Worm (Caenorhabditis elegans) whole organism, L1 larva: ENCODE results near the gene str-165.
A peak's percentile ranks its signal among the peaks of the same experiment; 100 is the strongest.

Experiments
- F16B12.6 ChIP-seq: fragments of 150-350 bp; optimal IDR thresholded peaks from 2 replicates; lab custom pipeline; 2014; ENCODE audit warnings: missing biosample characterization, missing genetic modification characterization
- Y116A8C.19 ChIP-seq: sonication (generic microtip); optimal IDR thresholded peaks from 2 replicates; lab custom pipeline; 2016; ENCODE audit warnings: missing compliant biosample characterization, missing genetic modification characterization, borderline replicate concordance
- aha-1 ChIP-seq: fragments of 150-350 bp; optimal IDR thresholded peaks from 2 replicates; lab custom pipeline; 2014; ENCODE audit warnings: missing biosample characterization, missing genetic modification characterization
- aly-2 ChIP-seq: fragments of 150-350 bp; optimal IDR thresholded peaks from 2 replicates; lab custom pipeline; 2014; ENCODE audit warnings: missing biosample characterization, missing genetic modification characterization
- ama-1 ChIP-seq: fragments of 150-350 bp; optimal IDR thresholded peaks from 2 replicates; lab custom pipeline; 2014
- blmp-1 ChIP-seq: fragments of 150-350 bp; optimal IDR thresholded peaks from 2 replicates; lab custom pipeline; 2014; ENCODE audit warnings: missing biosample characterization, missing genetic modification characterization
- ceh-90 ChIP-seq: sonication (generic microtip); optimal IDR thresholded peaks from 2 replicates; lab custom pipeline; 2016; ENCODE audit warnings: missing genetic modification characterization, missing compliant biosample characterization
- ces-1 ChIP-seq: fragments of 150-350 bp; optimal IDR thresholded peaks from 2 replicates; lab custom pipeline; 2014; ENCODE audit warnings: missing biosample characterization, missing genetic modification reagents, missing genetic modification characterization
- dsc-1 ChIP-seq: sonication (generic microtip); optimal IDR thresholded peaks from 2 replicates; lab custom pipeline; 2016; ENCODE audit warnings: mild to moderate bottlenecking, missing genetic modification characterization, missing compliant biosample characterization
- efl-1 ChIP-seq, 4 experiments: fragments of 150-350 bp; optimal IDR thresholded peaks in 3 of 4; peaks in 1 of 4; 1 replicate in 1 of 4; 2 replicates in 3 of 4; lab custom pipeline; 2014; ENCODE audit warnings: missing biosample characterization in 2 of 4, missing genetic modification characterization in 2 of 4, missing genetic modification reagents in 2 of 4
- efl-3 ChIP-seq: fragments of 200-800 bp; sonication (Bioruptor generic); optimal IDR thresholded peaks from 2 replicates; lab custom pipeline; 2018; ENCODE audit warnings: mild to moderate bottlenecking, missing genetic modification characterization, missing compliant biosample characterization
- egl-27 ChIP-seq, 2 experiments: fragments of 150-350 bp in 1 of 2; sonication (generic microtip); optimal IDR thresholded peaks; 3 replicates each; lab custom pipeline; 2017 to 2018; ENCODE audit warnings: missing biosample characterization in 2 of 2, missing genetic modification characterization in 2 of 2, missing genetic modification reagents in 2 of 2
- ets-5 ChIP-seq: fragments of 200-800 bp; sonication (Bioruptor generic); IDR thresholded peaks from 2 replicates; pipeline ENCODE4 v1.3.6; 2022; ENCODE audit warnings: missing genetic modification characterization, missing compliant biosample characterization
- fkh-10 ChIP-seq: sonication (generic microtip); optimal IDR thresholded peaks from 2 replicates; lab custom pipeline; 2017; ENCODE audit warnings: missing biosample characterization, missing genetic modification reagents, missing genetic modification characterization
- fkh-4 ChIP-seq: sonication (generic microtip); optimal IDR thresholded peaks from 2 replicates; lab custom pipeline; 2016; ENCODE audit warnings: missing compliant biosample characterization, missing genetic modification characterization, borderline replicate concordance
- fkh-8 ChIP-seq: sonication (generic microtip); optimal IDR thresholded peaks from 2 replicates; lab custom pipeline; 2016; ENCODE audit warnings: mild to moderate bottlenecking, missing genetic modification characterization, missing compliant biosample characterization
- fos-1 ChIP-seq: fragments of 150-350 bp; optimal IDR thresholded peaks from 2 replicates; lab custom pipeline; 2014; ENCODE audit warnings: missing biosample characterization, missing genetic modification characterization
- jun-1 ChIP-seq: fragments of 150-350 bp; optimal IDR thresholded peaks from 2 replicates; lab custom pipeline; 2014; ENCODE audit warnings: missing biosample characterization, missing genetic modification reagents, missing genetic modification characterization
- lin-13 ChIP-seq: fragments of 150-350 bp; optimal IDR thresholded peaks from 2 replicates; lab custom pipeline; 2014; ENCODE audit warnings: missing biosample characterization, missing genetic modification reagents, missing genetic modification characterization
- lin-14 ChIP-seq: fragments of 200-800 bp; sonication (Bioruptor generic); optimal IDR thresholded peaks from 2 replicates; lab custom pipeline; 2018; ENCODE audit warnings: mild to moderate bottlenecking, missing genetic modification characterization, moderate library complexity, missing compliant biosample characterization
- lin-35 ChIP-seq, 2 experiments: fragments of 150-350 bp; optimal IDR thresholded peaks; 2 replicates each; lab custom pipeline; 2014; ENCODE audit warnings: missing biosample characterization in 2 of 2, missing genetic modification characterization in 2 of 2, missing genetic modification reagents in 2 of 2
- lin-39 ChIP-seq: fragments of 150-350 bp; optimal IDR thresholded peaks from 2 replicates; lab custom pipeline; 2014; ENCODE audit warnings: missing biosample characterization, missing genetic modification reagents, missing genetic modification characterization
- lsy-2 ChIP-seq, 2 experiments: fragments of 150-350 bp; optimal IDR thresholded peaks; 2 replicates each; lab custom pipeline; 2014; ENCODE audit warnings: missing biosample characterization in 2 of 2, missing genetic modification characterization in 2 of 2
- mef-2 ChIP-seq: fragments of 150-350 bp; optimal IDR thresholded peaks from 2 replicates; lab custom pipeline; 2014; ENCODE audit warnings: missing biosample characterization, missing genetic modification characterization
- mep-1 ChIP-seq: fragments of 150-350 bp; optimal IDR thresholded peaks from 2 replicates; lab custom pipeline; 2014; ENCODE audit warnings: missing biosample characterization, missing genetic modification characterization
- nhr-12 ChIP-seq: sonication (generic microtip); optimal IDR thresholded peaks from 2 replicates; lab custom pipeline; 2017; ENCODE audit warnings: missing biosample characterization, missing genetic modification characterization
- nhr-19 ChIP-seq: fragments of 200-800 bp; sonication (Bioruptor generic); conservative IDR thresholded peaks from 2 replicates; pipeline ENCODE4 v1.3.6; 2022; ENCODE audit warnings: missing genetic modification characterization, missing compliant biosample characterization
- nhr-20 ChIP-seq: sonication (generic microtip); optimal IDR thresholded peaks from 2 replicates; lab custom pipeline; 2016; ENCODE audit warnings: mild to moderate bottlenecking, missing genetic modification characterization, missing compliant biosample characterization
- nhr-237 ChIP-seq: fragments of 150-350 bp; optimal IDR thresholded peaks from 2 replicates; lab custom pipeline; 2014; ENCODE audit warnings: missing biosample characterization, missing genetic modification characterization
- nhr-47 ChIP-seq: sonication (generic microtip); optimal IDR thresholded peaks from 2 replicates; lab custom pipeline; 2016; ENCODE audit warnings: mild to moderate bottlenecking, missing genetic modification characterization, moderate library complexity, missing compliant biosample characterization
- nhr-71 ChIP-seq: sonication (generic microtip); optimal IDR thresholded peaks from 2 replicates; lab custom pipeline; 2016; ENCODE audit warnings: mild to moderate bottlenecking, missing genetic modification characterization, moderate library complexity, missing compliant biosample characterization
- nhr-85 ChIP-seq: sonication (generic microtip); peaks from one replicate; lab custom pipeline; 2016; ENCODE audit warnings: missing genetic modification characterization, inconsistent platforms, missing compliant biosample characterization
- pax-3 ChIP-seq: fragments of 200-800 bp; sonication (Bioruptor generic); optimal IDR thresholded peaks from 2 replicates; lab custom pipeline; 2018; ENCODE audit warnings: mild to moderate bottlenecking, missing genetic modification characterization, moderate library complexity, missing compliant biosample characterization
- pqm-1 ChIP-seq: sonication (generic microtip); optimal IDR thresholded peaks from 3 replicates; lab custom pipeline; 2017; ENCODE audit warnings: missing biosample characterization, missing genetic modification characterization
- rnt-1 ChIP-seq: sonication (generic microtip); optimal IDR thresholded peaks from 2 replicates; lab custom pipeline; 2016; ENCODE audit warnings: mild to moderate bottlenecking, missing genetic modification characterization, moderate library complexity, missing compliant biosample characterization
- skn-1 ChIP-seq: fragments of 150-350 bp; optimal IDR thresholded peaks from 2 replicates; lab custom pipeline; 2014; ENCODE audit warnings: missing biosample characterization, missing genetic modification characterization
- snpc-4 ChIP-seq: fragments of 150-350 bp; optimal IDR thresholded peaks from 2 replicates; lab custom pipeline; 2014; ENCODE audit warnings: missing biosample characterization, missing genetic modification characterization
- snu-23 ChIP-seq: sonication (generic microtip); optimal IDR thresholded peaks from 2 replicates; lab custom pipeline; 2016; ENCODE audit warnings: missing genetic modification characterization, missing compliant biosample characterization
- sptf-1 ChIP-seq: fragments of 150-350 bp; optimal IDR thresholded peaks from 2 replicates; lab custom pipeline; 2014; ENCODE audit warnings: missing biosample characterization, missing genetic modification characterization
- tlp-1 ChIP-seq: fragments of 150-350 bp; optimal IDR thresholded peaks from 2 replicates; lab custom pipeline; 2014; ENCODE audit warnings: missing biosample characterization, missing genetic modification characterization
- unc-30 ChIP-seq: sonication (generic microtip); optimal IDR thresholded peaks from 2 replicates; lab custom pipeline; 2017; ENCODE audit warnings: missing biosample characterization, missing genetic modification characterization
- unc-62 ChIP-seq: fragments of 150-350 bp; optimal IDR thresholded peaks from 2 replicates; lab custom pipeline; 2014; ENCODE audit warnings: missing biosample characterization, missing genetic modification reagents, missing genetic modification characterization
- unc-98 ChIP-seq: fragments of 200-800 bp; sonication (Bioruptor generic); IDR thresholded peaks from 2 replicates; pipeline ENCODE4 v1.3.6; 2022; ENCODE audit warnings: missing genetic modification characterization, missing compliant biosample characterization
- vab-15 ChIP-seq: sonication (generic microtip); optimal IDR thresholded peaks from 2 replicates; lab custom pipeline; 2017; ENCODE audit warnings: missing genotype, mild to moderate bottlenecking, missing genetic modification characterization, missing compliant biosample characterization
- ztf-11 ChIP-seq, 2 experiments: sonication (generic microtip); optimal IDR thresholded peaks; 2 replicates each; lab custom pipeline; 2016 to 2017; ENCODE audit warnings: missing genetic modification characterization in 2 of 2, missing biosample characterization in 1 of 2, missing compliant biosample characterization in 1 of 2
- ztf-4 ChIP-seq: fragments of 150-350 bp; optimal IDR thresholded peaks from 2 replicates; lab custom pipeline; 2014; ENCODE audit warnings: missing biosample characterization, missing genetic modification characterization

Gene str-165

ce11 chrV:13799190-13799589 is 31.7 kb upstream of the str-165 start:
- no peak for TF ChIP-seq nhr-47 (tag; lab: Kevin White, UChicago)
- no peak for TF ChIP-seq jun-1 (tag; lab: Kevin White, UChicago)
- no peak for TF ChIP-seq vab-15 (tag; lab: Kevin White, UChicago)
- no peak for TF ChIP-seq unc-62 (GFP tag; lab: Kevin White, UChicago)
- no peak for TF ChIP-seq mef-2 (tag; lab: Kevin White, UChicago)
- TF ChIP-seq, all 84 proteins: peak for 0

ce11 chrV:13803902-13804301 is 27.0 kb upstream of the str-165 start, which contains the start of gene swan-2:
Gene swan-2 (minus strand): TSS chrV:13804281.
- TF ChIP-seq efl-1 (optimal IDR thresholded peaks at IDR 0.05; lab: Kevin White, UChicago) (no peak), efl-1 (GFP tag; optimal IDR thresholded peaks at IDR 0.05 in 1 of 2; lab: Kevin White, UChicago) (peak in 1 of 2 experiments; percentile 88), skn-1 (no peak), fkh-4 (tag; lab: Kevin White, UChicago) (peak; percentile 5), fkh-8 (tag; lab: Kevin White, UChicago) (no peak), aha-1 (tag; lab: Kevin White, UChicago) (no peak), dsc-1 (peak; percentile 60), snu-23 (GFP tag; lab: Kevin White, UChicago) (peak; percentile 3), lin-35 (GFP tag; optimal IDR thresholded peaks at IDR 0.05; lab: Kevin White, UChicago) (peak in 1 of 2 experiments; percentile 70), nhr-71 (tag; lab: Kevin White, UChicago) (peak; percentile 10), pax-3 (tag; lab: Kevin White, UChicago) (no peak), nhr-85 (tag; lab: Kevin White, UChicago) (peak; percentile 65)
- TF ChIP-seq, all 84 proteins: peak for 7

ce11 chrV:13807232-13807631 is 23.7 kb upstream of the str-165 start, which contains the start of gene swan-1:
Gene swan-1 (minus strand): TSS chrV:13807237.
- TF ChIP-seq blmp-1 (tag; lab: Kevin White, UChicago) (peak; percentile 69), ces-1 (no peak), aly-2 (tag; lab: Kevin White, UChicago) (no peak), rnt-1 (tag; lab: Kevin White, UChicago) (peak; percentile 26), fos-1 (tag; lab: Kevin White, UChicago) (no peak), nhr-12 (tag; lab: Kevin White, UChicago) (no peak), lin-14 (peak; percentile 84), sptf-1 (tag; lab: Kevin White, UChicago) (no peak), unc-30 (tag; lab: Kevin White, UChicago) (no peak), efl-1 (optimal IDR thresholded peaks at IDR 0.05; lab: Kevin White, UChicago) (peak in 1 of 2 experiments; percentile 18), efl-1 (GFP tag; optimal IDR thresholded peaks at IDR 0.05 in 1 of 2; lab: Kevin White, UChicago) (peak in 1 of 2 experiments; percentile 86), nhr-19 (GFP tag; lab: Robert Waterston, UW) (peak; percentile 14; the same call in 1 of the 2 replicates), lin-13 (no peak), dsc-1 (peak; percentile 13), efl-3 (no peak), lsy-2 (tag; optimal IDR thresholded peaks at IDR 0.05; lab: Kevin White, UChicago) (peak in 1 of 2 experiments; percentile 14), ama-1 (lab: Kevin White, UChicago) (no peak), nhr-71 (tag; lab: Kevin White, UChicago) (peak; percentile 10), nhr-85 (tag; lab: Kevin White, UChicago) (peak; percentile 55), mep-1 (tag; lab: Kevin White, UChicago) (no peak), ztf-4 (tag; lab: Kevin White, UChicago) (no peak), tlp-1 (no peak)
- TF ChIP-seq, all 84 proteins: peak for 9

DNA sequence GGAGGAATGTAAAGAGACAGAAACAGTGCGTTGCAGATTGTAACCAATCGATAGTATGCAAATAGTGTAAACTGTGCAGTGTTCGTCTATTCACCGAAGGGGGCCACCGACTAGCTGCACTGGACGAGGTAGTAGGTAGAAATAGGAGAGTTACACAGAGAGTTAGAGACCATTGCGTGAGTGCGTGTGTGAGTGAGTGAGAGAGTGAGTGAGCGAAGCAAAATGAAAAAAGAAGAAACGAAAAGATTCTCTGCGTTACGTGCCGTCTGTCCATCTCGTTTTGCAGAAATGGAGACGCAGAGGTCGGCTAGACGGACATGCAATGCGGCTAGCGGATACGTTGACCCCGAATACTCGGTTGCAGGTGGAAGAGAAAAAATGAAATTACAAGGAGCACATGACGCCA is 22.4 kb upstream of the str-165 start:
- TF ChIP-seq lin-14 (peak; percentile 93), fkh-4 (tag; lab: Kevin White, UChicago) (no peak), ztf-11 (tag; optimal IDR thresholded peaks at IDR 0.05; lab: Kevin White, UChicago) (no peak), pqm-1 (tag; lab: Kevin White, UChicago) (no peak), ceh-90 (tag; lab: Kevin White, UChicago) (no peak), unc-98 (GFP tag; lab: Robert Waterston, UW) (no peak), rnt-1 (tag; lab: Kevin White, UChicago) (peak; percentile 63), nhr-71 (tag; lab: Kevin White, UChicago) (peak; percentile 74), Y116A8C.19 (tag; lab: Kevin White, UChicago) (no peak), efl-1 (optimal IDR thresholded peaks at IDR 0.05; lab: Kevin White, UChicago) (peak; percentile 55 to 77), efl-1 (GFP tag; optimal IDR thresholded peaks at IDR 0.05 in 1 of 2; lab: Kevin White, UChicago) (peak; percentile 14 to 93), lin-39 (tag; lab: Kevin White, UChicago) (no peak), egl-27 (tag; optimal IDR thresholded peaks at IDR 0.05; lab: Kevin White, UChicago) (no peak), F16B12.6 (no peak), ama-1 (lab: Kevin White, UChicago) (no peak), nhr-20 (tag; lab: Kevin White, UChicago) (peak; percentile 65), nhr-237 (tag; lab: Kevin White, UChicago) (no peak), ets-5 (GFP tag; lab: Robert Waterston, UW) (no peak), fkh-10 (peak; percentile 5), snu-23 (GFP tag; lab: Kevin White, UChicago) (peak; percentile 78), nhr-85 (tag; lab: Kevin White, UChicago) (no peak), efl-3 (no peak), snpc-4 (peak; percentile 48)
